Fruit fly (Drosophila melanogaster): ENCODE measurements around the gene mge.

The mge gene

dm6 chr3L:3909831-3910230 lies at the start of gene mge:
Gene mge, minus strand, starts transcription at chr3L:3909931.
- TF ChIP-seq CTCF (optimal IDR thresholded peaks at IDR 0.05) = no peak
- no peak for TF ChIP-seq CG8478 (optimal IDR thresholded peaks at IDR 0.05)

DNA sequence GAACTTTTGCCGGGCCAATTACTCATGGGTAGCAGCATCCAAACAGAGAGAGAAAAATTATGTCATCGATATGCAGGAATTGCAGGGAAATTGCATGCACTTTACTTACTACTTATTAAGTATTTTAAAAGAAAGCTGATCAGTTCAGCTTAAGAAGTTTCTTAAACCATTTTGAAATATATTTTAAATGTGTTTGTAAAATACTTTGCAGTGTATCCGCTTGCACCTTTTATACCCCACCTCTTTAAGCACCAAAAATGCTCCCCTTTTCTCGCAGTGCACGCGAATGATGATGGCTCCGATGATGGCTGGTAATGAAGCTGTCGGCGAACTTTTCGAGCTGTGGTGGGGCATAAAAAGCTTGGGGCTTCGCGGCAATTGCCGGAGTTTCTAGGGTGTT lies 42.7 kb upstream of the mge start, which contains the start of gene CG14984:
Gene CG14984, minus strand, starts transcription at position 83 of the 400 bp plus-strand sequence.
- TF ChIP-seq CG8478 (optimal IDR thresholded peaks at IDR 0.05) (no peak), CTCF (optimal IDR thresholded peaks at IDR 0.05) (no peak)

dm6 chr3L:3951875-3952274 lies 42.1 kb upstream of the mge start:
- no peak for TF ChIP-seq CTCF (optimal IDR thresholded peaks at IDR 0.05)
- TF ChIP-seq CG8478 (optimal IDR thresholded peaks at IDR 0.05) = no peak

- TF ChIP-seq CTCF (optimal IDR thresholded peaks at IDR 0.05) (no peak), CG8478 (optimal IDR thresholded peaks at IDR 0.05) (no peak)
Measured at dm6 chr3L:3949205-3949604, 39.5 kb upstream of the mge start, which contains the start of gene CG14983. Gene CG14983, minus strand, starts transcription at chr3L:3949305.

dm6 chr3L:3947301-3947941 lies 37.7 kb upstream of the mge start, which contains the start of gene CG10853:
Gene CG10853, plus strand, starts transcription at chr3L:3947891.
- TF ChIP-seq CTCF (optimal IDR thresholded peaks at IDR 0.05) (no peak), CG8478 (optimal IDR thresholded peaks at IDR 0.05) (no peak)

- no peak for TF ChIP-seq CTCF (optimal IDR thresholded peaks at IDR 0.05)
- TF ChIP-seq CG8478 (optimal IDR thresholded peaks at IDR 0.05) = no peak
Measured at dm6 chr3L:3942241-3943028, 32.7 kb upstream of the mge start, which contains the start of the genes CG10863 and CG14982. Gene CG10863, minus strand, starts transcription at chr3L:3942465. Gene CG14982, plus strand, starts transcription at chr3L:3942710.

DNA sequence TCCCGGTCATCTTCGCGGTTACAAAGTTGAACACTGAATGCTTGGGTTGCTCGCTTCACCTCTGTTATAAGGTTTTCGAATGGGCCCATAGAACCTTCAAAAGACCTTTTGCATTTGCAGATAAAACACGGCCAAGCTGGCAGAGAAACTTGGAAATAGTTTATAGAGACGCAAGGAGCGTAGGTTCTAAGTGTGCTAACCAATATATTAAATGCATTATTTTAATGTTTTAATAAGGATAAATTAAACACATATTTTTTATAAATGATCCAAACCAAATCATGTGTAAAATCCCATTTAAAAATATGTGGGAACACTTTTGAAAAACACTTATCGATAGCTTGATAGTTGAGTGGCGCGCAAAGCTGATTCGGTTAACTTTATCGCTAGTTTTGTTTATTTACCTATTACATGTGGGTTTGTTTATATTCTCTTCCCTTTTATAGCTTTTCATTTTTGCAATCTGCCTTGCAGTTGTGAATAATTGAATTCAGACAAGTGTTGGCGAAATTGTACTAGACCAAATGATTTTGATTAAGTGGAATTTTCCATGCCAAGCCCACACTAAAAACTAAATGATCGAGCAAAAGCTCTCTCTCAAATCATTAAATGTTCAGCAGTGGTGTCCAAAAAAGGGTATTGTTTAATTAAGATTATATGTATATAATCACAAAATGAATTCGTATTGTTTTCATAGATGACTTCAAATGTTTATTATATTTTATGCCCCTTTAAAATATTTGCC lies 30.5 kb upstream of the mge start, which contains the start of gene CG12766:
Gene CG12766, minus strand, starts transcription at position 51 of the 745 bp plus-strand sequence.
- TF ChIP-seq CG8478 (optimal IDR thresholded peaks at IDR 0.05) = no peak
- no peak for TF ChIP-seq CTCF (optimal IDR thresholded peaks at IDR 0.05)

- TF ChIP-seq CG8478 (optimal IDR thresholded peaks at IDR 0.05) (no peak), CTCF (optimal IDR thresholded peaks at IDR 0.05) (no peak)
Measured at dm6 chr3L:3937806-3938205, 28.1 kb upstream of the mge start, which contains the start of gene CG10866. Gene CG10866, minus strand, starts transcription at chr3L:3937992.

DNA sequence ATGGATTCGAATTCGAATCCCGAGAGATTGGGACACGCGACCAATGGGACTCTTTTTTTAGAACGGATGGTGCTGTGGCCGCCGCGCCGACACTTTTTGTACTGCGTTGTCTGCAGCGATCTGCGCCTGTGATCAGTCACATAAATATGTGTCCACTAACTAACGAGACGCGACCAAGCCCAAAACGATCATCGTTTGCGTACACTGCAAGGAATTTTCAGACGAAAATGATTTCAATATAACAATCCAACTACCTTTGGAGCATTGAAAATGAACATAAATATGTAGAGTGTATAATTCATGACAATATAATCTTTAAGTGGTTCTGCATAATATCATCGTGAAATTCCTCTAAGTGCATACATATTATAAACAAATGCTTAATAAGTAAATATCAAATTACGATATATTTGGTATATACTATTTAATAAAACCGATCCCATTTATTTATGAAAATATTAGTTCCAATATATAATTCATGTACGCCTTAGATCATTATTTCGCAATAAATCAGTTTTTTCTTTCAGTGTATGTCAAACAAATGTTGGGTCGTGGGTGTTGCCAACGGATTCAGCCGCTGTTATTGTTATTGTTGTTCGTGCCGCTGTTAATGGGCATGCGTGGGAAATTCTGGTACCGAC lies 26.0 kb upstream of the mge start, which contains the start of gene Eip63F-1:
Gene Eip63F-1, minus strand, starts transcription at position 51 of the 641 bp plus-strand sequence.
- TF ChIP-seq CG8478 (optimal IDR thresholded peaks at IDR 0.05) (no peak), CTCF (optimal IDR thresholded peaks at IDR 0.05) (no peak)

dm6 chr3L:3934110-3934509 lies 24.4 kb upstream of the mge start:
- TF ChIP-seq CTCF (optimal IDR thresholded peaks at IDR 0.05) (no peak), CG8478 (optimal IDR thresholded peaks at IDR 0.05) (no peak)

DNA sequence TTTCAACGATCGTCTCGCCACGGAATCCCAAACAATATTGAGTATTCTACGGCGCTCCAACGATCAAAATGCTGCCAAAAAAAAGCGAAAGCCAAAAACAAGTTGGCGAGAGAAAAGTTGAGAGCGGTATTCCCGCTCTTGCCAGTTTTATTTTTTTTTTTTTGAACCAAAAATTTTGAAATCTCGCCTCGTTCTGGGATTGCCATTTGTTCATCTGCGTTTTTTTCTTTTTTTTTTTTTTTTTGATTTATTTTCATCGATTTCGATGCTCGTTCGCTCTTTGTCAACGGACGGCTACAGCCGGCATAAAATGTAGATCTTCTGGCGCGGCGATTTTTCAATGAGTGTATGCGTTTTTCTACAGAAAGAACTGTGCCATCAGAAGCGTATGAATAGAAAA lies 23.9 kb upstream of the mge start:
- TF ChIP-seq CTCF (optimal IDR thresholded peaks at IDR 0.05) = no peak
- TF ChIP-seq CG8478 (optimal IDR thresholded peaks at IDR 0.05) = no peak

DNA sequence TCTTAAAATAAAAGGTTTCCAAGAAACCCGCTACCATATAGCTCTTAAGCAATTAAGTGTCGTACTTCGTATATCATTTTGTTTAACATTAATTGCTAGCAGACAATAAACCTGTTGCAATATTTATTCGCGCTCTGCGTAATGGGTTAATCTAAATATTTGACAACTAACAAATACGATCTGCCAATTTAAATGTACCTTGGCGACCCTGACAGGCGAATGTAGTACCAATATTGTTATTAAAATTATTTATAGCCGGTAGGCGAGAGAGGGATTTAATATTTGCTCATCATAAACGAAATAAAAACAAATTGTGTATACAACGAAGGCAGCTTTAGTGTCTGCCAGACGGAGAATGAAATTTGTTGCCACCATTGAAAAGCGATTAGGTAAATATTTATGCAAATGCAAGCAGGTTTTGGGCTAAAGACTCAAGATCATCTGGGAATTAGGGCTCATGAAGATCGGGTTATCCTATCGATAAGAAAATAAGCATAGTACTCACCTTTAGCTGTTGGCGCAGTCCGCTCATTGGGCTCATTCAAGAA lies 23.1 kb upstream of the mge start:
- TF ChIP-seq CTCF (optimal IDR thresholded peaks at IDR 0.05) (no peak), CG8478 (optimal IDR thresholded peaks at IDR 0.05) (no peak)

DNA sequence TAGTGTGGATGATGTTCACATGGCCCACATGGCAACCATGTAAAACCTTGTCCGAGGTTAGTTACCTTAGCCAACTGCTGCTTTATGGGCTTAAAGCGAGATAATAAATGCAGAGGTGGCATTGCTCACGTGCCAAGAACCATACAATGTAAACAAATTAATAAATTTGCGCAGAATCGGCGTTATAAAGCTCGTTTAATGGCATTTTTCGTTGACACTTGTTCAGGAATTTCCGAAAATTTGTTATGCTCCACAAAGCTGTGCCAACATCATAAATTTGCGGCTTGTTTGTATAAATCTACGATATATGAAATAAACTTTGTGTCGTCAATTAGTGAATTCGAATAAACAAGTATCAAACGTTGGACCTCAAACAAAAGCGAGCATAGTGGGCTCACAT lies 22.0 kb upstream of the mge start:
- TF ChIP-seq CG8478 (optimal IDR thresholded peaks at IDR 0.05) = no peak
- no peak for TF ChIP-seq CTCF (optimal IDR thresholded peaks at IDR 0.05)

DNA sequence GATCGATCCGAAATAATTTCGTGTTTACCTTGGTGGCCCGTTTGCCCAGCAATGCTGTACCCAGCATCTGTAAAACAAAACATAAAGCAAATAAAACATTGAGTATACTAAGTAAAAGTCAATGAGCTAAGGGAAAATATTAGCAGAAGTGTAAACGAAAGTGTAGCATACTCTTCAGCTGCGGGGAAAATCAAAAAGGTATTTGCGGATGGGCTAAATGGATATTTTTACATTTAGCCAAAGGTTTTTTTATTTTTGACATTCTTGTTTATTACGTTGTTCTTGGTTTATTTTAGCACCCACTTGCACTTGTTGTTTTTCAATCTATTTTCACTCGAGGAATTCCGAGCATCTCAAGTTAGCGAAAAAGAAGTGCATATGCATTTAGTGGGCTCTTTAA lies 21.2 kb upstream of the mge start:
- TF ChIP-seq CG8478 (optimal IDR thresholded peaks at IDR 0.05) (no peak), CTCF (optimal IDR thresholded peaks at IDR 0.05) (no peak)

Measured in S2 (cell line).